Fruit fly (Drosophila melanogaster) whole organism, wandering third instar larva: ENCODE data around the gene CG10591.

ENCODE experiments used
- Abd-B ChIP-seq: fragments of >200 bp; optimal IDR thresholded peaks from 2 replicates; lab custom pipeline; 2017; ENCODE audit warnings: missing biosample characterization, missing genetic modification characterization
- CG32264 ChIP-seq: fragments of 200-800 bp; sonication (Bioruptor generic); optimal IDR thresholded peaks from 2 replicates; lab custom pipeline; 2016; ENCODE audit warnings: missing biosample characterization, missing genetic modification characterization
- CG9705 ChIP-seq: fragments of 200-800 bp; sonication (Bioruptor generic); optimal IDR thresholded peaks from 2 replicates; lab custom pipeline; 2018; ENCODE audit warnings: missing biosample characterization, mild to moderate bottlenecking, missing genetic modification characterization
- CrebA ChIP-seq: fragments of 200-800 bp; sonication (Bioruptor generic); optimal IDR thresholded peaks from 2 replicates; lab custom pipeline; 2016; ENCODE audit warnings: missing biosample characterization, mild to moderate bottlenecking, missing genetic modification characterization, borderline replicate concordance
- Dfd ChIP-seq: fragments of >200 bp; optimal IDR thresholded peaks from 2 replicates; lab custom pipeline; 2017; ENCODE audit warnings: missing biosample characterization, missing genetic modification characterization
- Dif ChIP-seq: fragments of 200-275, 200-300 bp; sonication (Bioruptor generic); optimal IDR thresholded peaks from 2 replicates; lab custom pipeline; 2018; ENCODE audit warnings: missing biosample characterization, missing genetic modification characterization; ENCODE audit not compliant: partially characterized antibody
- GATAd ChIP-seq: sonication (Bioruptor generic); optimal IDR thresholded peaks from 2 replicates; lab custom pipeline; 2016; ENCODE audit warnings: missing biosample characterization, missing genetic modification characterization
- HLH106 ChIP-seq: fragments of 200-800 bp; optimal IDR thresholded peaks from 3 replicates; lab custom pipeline; 2019; ENCODE audit warnings: missing biosample characterization, mild to moderate bottlenecking, missing genetic modification characterization, moderate library complexity
- Hnf4 ChIP-seq: fragments of 200-800 bp; sonication (Bioruptor generic); optimal IDR thresholded peaks from 2 replicates; lab custom pipeline; 2016; ENCODE audit warnings: missing biosample characterization, mild to moderate bottlenecking, missing genetic modification characterization
- Hr78 ChIP-seq: fragments of >200 bp; optimal IDR thresholded peaks from 2 replicates; lab custom pipeline; 2017; ENCODE audit warnings: missing biosample characterization, missing genetic modification characterization
- Hr83 ChIP-seq: fragments of 200-300 bp; sonication (Bioruptor generic); optimal IDR thresholded peaks from 2 replicates; lab custom pipeline; 2016; ENCODE audit warnings: missing biosample characterization, mild to moderate bottlenecking, missing genetic modification characterization, moderate library complexity; ENCODE audit not compliant: poor library complexity, severe bottlenecking
- Jra ChIP-seq: sonication (Bioruptor generic); optimal IDR thresholded peaks from 2 replicates; lab custom pipeline; 2016; ENCODE audit warnings: missing biosample characterization, missing genetic modification characterization
- Myc ChIP-seq: fragments of >200 bp; optimal IDR thresholded peaks from 2 replicates; lab custom pipeline; 2017
- N ChIP-seq: fragments of >200 bp; optimal IDR thresholded peaks from 2 replicates; lab custom pipeline; 2018; ENCODE audit warnings: missing biosample characterization, missing external identifiers, missing genetic modification characterization
- OdsH ChIP-seq: fragments of 200-800 bp; sonication (Bioruptor generic); optimal IDR thresholded peaks from 2 replicates; lab custom pipeline; 2016; ENCODE audit warnings: missing biosample characterization, mild to moderate bottlenecking, missing genetic modification characterization
- Rel ChIP-seq, 2 experiments: fragments of 200-800 bp; sonication (Bioruptor generic) in 1 of 2; optimal IDR thresholded peaks; 2 replicates in 1 of 2; 3 replicates in 1 of 2; lab custom pipeline; 2016 to 2019; ENCODE audit warnings: mild to moderate bottlenecking in 2 of 2, missing biosample characterization in 2 of 2, missing genetic modification characterization in 2 of 2, moderate library complexity in 1 of 2
- Vsx2 ChIP-seq: fragments of 200-300, 225-300 bp; sonication (Bioruptor generic); optimal IDR thresholded peaks from 2 replicates; lab custom pipeline; 2018; ENCODE audit warnings: missing biosample characterization, missing genetic modification characterization; ENCODE audit not compliant: partially characterized antibody
- br ChIP-seq: fragments of 200-800 bp; sonication (Bioruptor generic); optimal IDR thresholded peaks from 2 replicates; lab custom pipeline; 2016; ENCODE audit warnings: missing biosample characterization, missing genetic modification characterization
- brk ChIP-seq: fragments of 200-800 bp; sonication (Bioruptor generic); optimal IDR thresholded peaks from 2 replicates; lab custom pipeline; 2016; ENCODE audit warnings: missing biosample characterization, mild to moderate bottlenecking, missing genetic modification characterization
- dl ChIP-seq, 2 experiments: fragments of 175-275, 200-275 bp in 1 of 2; fragments of 200-275 bp in 1 of 2; sonication (Bioruptor generic); optimal IDR thresholded peaks; lab custom pipeline; 2018; ENCODE audit warnings: mild to moderate bottlenecking in 2 of 2, missing biosample characterization in 2 of 2, missing genetic modification characterization in 2 of 2, moderate library complexity in 2 of 2; ENCODE audit not compliant: partially characterized antibody in 2 of 2, insufficient read depth in 1 of 2
- dmrt93B ChIP-seq: fragments of 200-800 bp; sonication (Bioruptor generic); optimal IDR thresholded peaks from 2 replicates; lab custom pipeline; 2018; ENCODE audit warnings: missing biosample characterization, mild to moderate bottlenecking, missing genetic modification characterization
- dsf ChIP-seq: sonication (Bioruptor generic); optimal IDR thresholded peaks from 2 replicates; lab custom pipeline; 2016; ENCODE audit warnings: missing biosample characterization, missing genetic modification characterization, borderline replicate concordance
- ey ChIP-seq: fragments of 200-800 bp; sonication (Bioruptor generic); optimal IDR thresholded peaks from 2 replicates; lab custom pipeline; 2016; ENCODE audit warnings: missing biosample characterization, missing genetic modification characterization
- foxo ChIP-seq, 2 experiments: fragments of 200-800 bp; sonication (Bioruptor generic); optimal IDR thresholded peaks; 2 replicates in 1 of 2; 3 replicates in 1 of 2; lab custom pipeline; 2016 to 2017; ENCODE audit warnings: missing biosample characterization in 2 of 2, missing genetic modification characterization in 2 of 2
- fru ChIP-seq: fragments of 200-800 bp; sonication (Bioruptor generic); optimal IDR thresholded peaks from 3 replicates; lab custom pipeline; 2016; ENCODE audit warnings: missing biosample characterization, mild to moderate bottlenecking, missing genetic modification characterization
- h ChIP-seq: fragments of 200-800 bp; sonication (Bioruptor generic); optimal IDR thresholded peaks from 3 replicates; lab custom pipeline; 2016; ENCODE audit warnings: missing biosample characterization, mild to moderate bottlenecking, missing genetic modification characterization
- jim ChIP-seq: fragments of 175-275, 200-325 bp; sonication (Bioruptor generic); optimal IDR thresholded peaks from 2 replicates; lab custom pipeline; 2016; ENCODE audit warnings: missing biosample characterization, mild to moderate bottlenecking, missing genetic modification characterization
- lola ChIP-seq: fragments of >200 bp; optimal IDR thresholded peaks from 2 replicates; lab custom pipeline; 2017; ENCODE audit warnings: missing biosample characterization, missing genetic modification characterization
- pan ChIP-seq: fragments of >200 bp; optimal IDR thresholded peaks from 2 replicates; lab custom pipeline; 2017
- psq ChIP-seq: fragments of 200-800 bp; sonication (Bioruptor generic); optimal IDR thresholded peaks from 3 replicates; lab custom pipeline; 2017; ENCODE audit warnings: missing biosample characterization, mild to moderate bottlenecking, missing genetic modification characterization, moderate library complexity
- rgr ChIP-seq: fragments of 200-800 bp; sonication (Bioruptor generic); optimal IDR thresholded peaks from 3 replicates; lab custom pipeline; 2016; ENCODE audit warnings: missing biosample characterization, mild to moderate bottlenecking, missing genetic modification characterization
- sage ChIP-seq: fragments of 200-800 bp; sonication (Bioruptor generic); optimal IDR thresholded peaks from 2 replicates; lab custom pipeline; 2016; ENCODE audit warnings: missing biosample characterization, mild to moderate bottlenecking, missing genetic modification characterization
- sv ChIP-seq: fragments of 200-800 bp; sonication (Bioruptor generic); optimal IDR thresholded peaks from 3 replicates; lab custom pipeline; 2016; ENCODE audit warnings: missing biosample characterization, missing genetic modification characterization
- tai ChIP-seq: sonication (Bioruptor generic); optimal IDR thresholded peaks from 2 replicates; lab custom pipeline; 2016; ENCODE audit warnings: missing biosample characterization, missing genetic modification characterization
- usp ChIP-seq: fragments of >200 bp; optimal IDR thresholded peaks from 2 replicates; lab custom pipeline; 2017; ENCODE audit warnings: missing biosample characterization, missing genetic modification characterization
- woc ChIP-seq: sonication (Bioruptor generic); optimal IDR thresholded peaks from 2 replicates; lab custom pipeline; 2016; ENCODE audit warnings: missing biosample characterization, mild to moderate bottlenecking, missing genetic modification characterization

The CG10591 gene

DNA sequence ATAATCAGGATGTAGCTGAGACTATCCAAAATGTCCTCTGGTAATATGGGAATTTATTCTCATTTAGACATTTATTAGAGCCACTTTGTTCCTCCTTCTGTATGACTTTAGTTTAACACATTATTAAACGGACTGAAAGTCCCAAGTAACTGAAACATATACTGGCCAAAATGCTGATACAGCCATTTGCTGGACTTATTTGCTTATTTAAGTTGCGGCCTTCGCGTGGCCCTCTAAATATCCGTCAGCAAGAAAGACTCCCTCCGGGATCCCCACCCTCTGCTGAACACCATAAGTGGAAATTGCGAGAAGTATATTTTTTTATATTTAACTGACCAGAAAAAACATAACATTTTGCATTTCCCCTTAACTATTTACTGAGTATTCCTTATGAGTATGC, 7.1 kb downstream of the CG10591 start, which contains the start of gene spo:
TSS of gene spo (minus strand) at position 135 of the 400 bp plus-strand sequence.
- TF ChIP-seq br (GFP tag; lab: Kevin White, UChicago) (no peak), psq (GFP tag; lab: Kevin White, UChicago) (no peak), Hr78 (GFP tag; lab: Kevin White, UChicago) (no peak), GATAd (GFP tag; lab: Kevin White, UChicago) (no peak), Abd-B (GFP tag; lab: Kevin White, UChicago) (no peak), Dfd (no peak), tai (GFP tag; lab: Kevin White, UChicago) (no peak), fru (GFP tag; lab: Kevin White, UChicago) (no peak), sv (no peak), lola (GFP tag; lab: Kevin White, UChicago) (no peak), CG32264 (GFP tag; lab: Kevin White, UChicago) (no peak), foxo (GFP tag; optimal IDR thresholded peaks at IDR 0.05; lab: Kevin White, UChicago) (no peak), Dif (no peak), dl (GFP tag; optimal IDR thresholded peaks at IDR 0.05; lab: Kevin White, UChicago; ENCODE audit: insufficient read depth in 1 of 2, partially characterized antibody in 2 of 2) (no peak), jim (GFP tag; lab: Kevin White, UChicago) (no peak), dsf (GFP tag; lab: Kevin White, UChicago) (no peak), usp (GFP tag; lab: Kevin White, UChicago) (no peak), CG9705 (GFP tag; lab: Kevin White, UChicago) (no peak)

DNA sequence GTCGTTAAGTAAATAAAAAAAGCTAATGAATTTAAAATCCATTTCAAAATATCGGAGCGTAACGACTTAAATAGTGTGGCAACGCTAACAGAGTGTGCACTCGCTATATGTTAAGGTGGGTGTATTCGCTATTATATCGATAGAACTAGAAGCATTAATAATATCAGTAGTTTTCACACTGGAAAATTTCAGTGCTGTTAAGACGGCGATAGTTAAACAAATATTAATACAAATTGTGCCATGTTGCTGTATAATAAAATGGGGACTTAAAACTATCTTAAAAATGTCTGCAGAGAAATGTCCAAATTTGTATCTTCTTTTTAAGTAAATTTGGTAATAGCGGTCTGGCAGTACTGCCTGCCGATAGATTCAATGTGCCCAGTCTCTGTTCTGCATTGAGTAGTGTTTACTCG, 16.2 kb downstream of the CG10591 start:
- TF ChIP-seq Vsx2 (no peak), Rel (GFP tag; optimal IDR thresholded peaks at IDR 0.05; lab: Kevin White, UChicago) (no peak), Rel (tag; optimal IDR thresholded peaks at IDR 0.05; lab: Kevin White, UChicago) (no peak), tai (GFP tag; lab: Kevin White, UChicago) (no peak), N (GFP tag; lab: Kevin White, UChicago) (no peak), Dfd (no peak), psq (GFP tag; lab: Kevin White, UChicago) (peak; percentile 52), woc (no peak), sv (peak; percentile 74), fru (GFP tag; lab: Kevin White, UChicago) (peak; percentile 81), brk (GFP tag; lab: Kevin White, UChicago) (no peak), rgr (peak; percentile 77), usp (GFP tag; lab: Kevin White, UChicago) (no peak), GATAd (GFP tag; lab: Kevin White, UChicago) (peak; percentile 61), Hr83 (GFP tag; lab: Kevin White, UChicago) (peak; percentile 65), CG9705 (GFP tag; lab: Kevin White, UChicago) (peak; percentile 73), sage (GFP tag; lab: Kevin White, UChicago) (no peak), dmrt93B (GFP tag; lab: Kevin White, UChicago) (no peak), HLH106 (tag; lab: Kevin White, UChicago) (peak; percentile 86), CrebA (GFP tag; lab: Kevin White, UChicago) (no peak), Abd-B (GFP tag; lab: Kevin White, UChicago) (no peak), foxo (GFP tag; optimal IDR thresholded peaks at IDR 0.05; lab: Kevin White, UChicago) (peak in 1 of 2 experiments; percentile 7), ey (GFP tag; lab: Kevin White, UChicago) (peak; percentile 85), pan (no peak), Myc (lab: Kevin White, UChicago) (no peak), dl (GFP tag; optimal IDR thresholded peaks at IDR 0.05; lab: Kevin White, UChicago; ENCODE audit: insufficient read depth in 1 of 2, partially characterized antibody in 2 of 2) (no peak), Hnf4 (GFP tag; lab: Kevin White, UChicago) (no peak), h (GFP tag; lab: Kevin White, UChicago) (no peak), OdsH (GFP tag; lab: Kevin White, UChicago) (no peak), Hr78 (GFP tag; lab: Kevin White, UChicago) (no peak), CG32264 (GFP tag; lab: Kevin White, UChicago) (peak; percentile 64), jim (GFP tag; lab: Kevin White, UChicago) (no peak), Jra (GFP tag; lab: Kevin White, UChicago) (no peak)
